Worm (Caenorhabditis elegans): Measurements from ENCODE around the gene C49A9.10.

C49A9.10 gene

ce11 chrIV:6159616-6160015 is 46.5 kb downstream of the C49A9.10 start:
- no peak for TF ChIP-seq mab-5 (tag; optimal IDR thresholded peaks at IDR 0.05)
- no peak for TF ChIP-seq fos-1 (tag; optimal IDR thresholded peaks at IDR 0.05)
- no peak for TF ChIP-seq lsy-2 (tag; optimal IDR thresholded peaks at IDR 0.05)
- TF ChIP-seq lin-11 (tag; optimal IDR thresholded peaks at IDR 0.05): no peak
- no peak for TF ChIP-seq unc-62 (GFP tag; optimal IDR thresholded peaks at IDR 0.05)

- TF ChIP-seq nhr-77 (tag; optimal IDR thresholded peaks at IDR 0.05) (no peak), ceh-82 (tag; optimal IDR thresholded peaks at IDR 0.05) (no peak), nhr-21 (tag; optimal IDR thresholded peaks at IDR 0.05) (no peak), R02D3.7 (tag; optimal IDR thresholded peaks at IDR 0.05) (no peak), F13H6.1 (tag; optimal IDR thresholded peaks at IDR 0.05) (peak; percentile 2), nhr-129 (tag; optimal IDR thresholded peaks at IDR 0.05) (no peak), lin-39 (tag; optimal IDR thresholded peaks at IDR 0.05) (no peak), lin-13 (GFP tag; optimal IDR thresholded peaks at IDR 0.05) (peak; percentile 50), unc-55 (GFP tag; optimal IDR thresholded peaks at IDR 0.05) (peak; percentile 59), aly-2 (tag; optimal IDR thresholded peaks at IDR 0.05) (no peak), ama-1 (optimal IDR thresholded peaks at IDR 0.05) (no peak), dmd-4 (tag; optimal IDR thresholded peaks at IDR 0.05) (no peak), peb-1 (tag; optimal IDR thresholded peaks at IDR 0.05) (no peak), unc-39 (tag; optimal IDR thresholded peaks at IDR 0.05) (no peak), nhr-25 (tag; optimal IDR thresholded peaks at IDR 0.05) (no peak), C34F6.9 (tag; optimal IDR thresholded peaks at IDR 0.05) (peak; percentile 66), elt-3 (tag; optimal IDR thresholded peaks at IDR 0.05) (no peak), skn-1 (tag; optimal IDR thresholded peaks at IDR 0.05) (no peak), mab-5 (tag; optimal IDR thresholded peaks at IDR 0.05) (no peak), nhr-10 (tag; optimal IDR thresholded peaks at IDR 0.05) (no peak), snpc-4 (tag; optimal IDR thresholded peaks at IDR 0.05) (no peak), blmp-1 (tag; optimal IDR thresholded peaks at IDR 0.05; ENCODE audit: insufficient read depth) (no peak), sma-3 (GFP tag; optimal IDR thresholded peaks at IDR 0.05) (peak; percentile 46), mbf-1 (tag; optimal IDR thresholded peaks at IDR 0.05) (no peak), Y55F3AM.14 (GFP tag; optimal IDR thresholded peaks at IDR 0.05) (no peak), lsy-2 (tag; optimal IDR thresholded peaks at IDR 0.05) (peak; percentile 13 to 72), ztf-4 (tag; optimal IDR thresholded peaks at IDR 0.05) (peak; percentile 24), ZK546.5 (tag; optimal IDR thresholded peaks at IDR 0.05) (no peak), unc-62 (GFP tag; optimal IDR thresholded peaks at IDR 0.05) (no peak), nhr-11 (tag; optimal IDR thresholded peaks at IDR 0.05) (no peak), alr-1 (tag; optimal IDR thresholded peaks at IDR 0.05) (no peak), sem-4 (tag; optimal IDR thresholded peaks at IDR 0.05) (no peak), nhr-12 (tag; optimal IDR thresholded peaks at IDR 0.05) (no peak), lin-11 (tag; optimal IDR thresholded peaks at IDR 0.05) (no peak), egl-27 (tag; optimal IDR thresholded peaks at IDR 0.05) (no peak), nhr-23 (tag; optimal IDR thresholded peaks at IDR 0.05) (no peak), ztf-11 (tag; optimal IDR thresholded peaks at IDR 0.05) (no peak), mdl-1 (tag; optimal IDR thresholded peaks at IDR 0.05) (no peak), ztf-1 (GFP tag; conservative IDR thresholded peaks at IDR 0.05) (no peak), nhr-6 (tag; optimal IDR thresholded peaks at IDR 0.05) (no peak), elt-1 (tag; optimal IDR thresholded peaks at IDR 0.05) (no peak), fos-1 (tag; optimal IDR thresholded peaks at IDR 0.05) (no peak), gmeb-1 (tag; optimal IDR thresholded peaks at IDR 0.05) (peak; percentile 67), zag-1 (tag; optimal IDR thresholded peaks at IDR 0.05) (no peak), crh-2 (tag; optimal IDR thresholded peaks at IDR 0.05) (peak; percentile 44), sma-9 (GFP tag; optimal IDR thresholded peaks at IDR 0.05) (peak; percentile 26), sma-9 (tag; optimal IDR thresholded peaks at IDR 0.05) (no peak), ceh-16 (tag; optimal IDR thresholded peaks at IDR 0.05) (no peak), nhr-237 (tag; optimal IDR thresholded peaks at IDR 0.05) (no peak)
Measured at ce11 chrIV:6156833-6157232, 49.3 kb downstream of the C49A9.10 start, which contains the start of gene C11D2.4. Gene C11D2.4 (minus strand): TSS chrIV:6156960.

Measured in whole organism, L2 larva.